Worm (Caenorhabditis elegans) whole organism, young adult: ENCODE measurements around the gene sek-6.

Experiments
- B0261.1 ChIP-seq: sonication (generic microtip); optimal IDR thresholded peaks from 2 replicates; lab custom pipeline; 2016; ENCODE audit warnings: mild to moderate bottlenecking, missing genetic modification characterization, moderate library complexity, missing compliant biosample characterization
- D2030.7 ChIP-seq: fragments of 200-800 bp; sonication (Bioruptor generic); IDR thresholded peaks from 2 replicates; pipeline ENCODE4 v1.3.6; 2022; ENCODE audit warnings: missing genetic modification reagents, missing genetic modification characterization, missing compliant biosample characterization
- F10E7.11 ChIP-seq: sonication (generic microtip); optimal IDR thresholded peaks from 2 replicates; lab custom pipeline; 2017; ENCODE audit warnings: mild to moderate bottlenecking, missing genetic modification characterization, moderate library complexity, missing compliant biosample characterization
- F22D6.2 ChIP-seq: sonication (generic microtip); optimal IDR thresholded peaks from 2 replicates; lab custom pipeline; 2016; ENCODE audit warnings: mild to moderate bottlenecking, missing genetic modification characterization, missing compliant biosample characterization
- F39B2.1 ChIP-seq: fragments of 200-800 bp; sonication (Bioruptor generic); IDR thresholded peaks from 2 replicates; pipeline ENCODE4 v1.3.6; 2022; ENCODE audit warnings: missing genetic modification reagents, missing genetic modification characterization, missing compliant biosample characterization
- F57A8.1 ChIP-seq: fragments of 200-800 bp; sonication (Bioruptor generic); optimal IDR thresholded peaks from 2 replicates; lab custom pipeline; 2018; ENCODE audit warnings: mild to moderate bottlenecking, missing genetic modification characterization, moderate library complexity, missing compliant biosample characterization
- T26A5.8 ChIP-seq: sonication (generic microtip); optimal IDR thresholded peaks from 2 replicates; lab custom pipeline; 2016; ENCODE audit warnings: missing genetic modification characterization, missing compliant biosample characterization
- Y53F4B.3 ChIP-seq: fragments of 200-800 bp; sonication (Bioruptor generic); IDR thresholded peaks from 2 replicates; pipeline ENCODE4 v1.3.6; 2022; ENCODE audit warnings: missing genetic modification reagents, missing genetic modification characterization, missing compliant biosample characterization
- Y53G8AR.9 ChIP-seq: fragments of 200-800 bp; sonication (Bioruptor generic); conservative IDR thresholded peaks from 2 replicates; pipeline ENCODE4 v1.3.6; 2022; ENCODE audit warnings: missing genetic modification reagents, missing genetic modification characterization, missing compliant biosample characterization
- Y56A3A.18 ChIP-seq: fragments of 200-800 bp; sonication (Bioruptor generic); IDR thresholded peaks from 2 replicates; pipeline ENCODE4 v1.3.6; 2022; ENCODE audit warnings: missing genetic modification reagents, missing genetic modification characterization, missing compliant biosample characterization
- ZK185.1 ChIP-seq: sonication (generic microtip); optimal IDR thresholded peaks from 2 replicates; lab custom pipeline; 2016; ENCODE audit warnings: mild to moderate bottlenecking, missing genetic modification characterization, missing compliant biosample characterization; ENCODE audit not compliant: poor library complexity, severe bottlenecking
- aptf-2 ChIP-seq: fragments of 200-800 bp; sonication (Bioruptor generic); conservative IDR thresholded peaks from 2 replicates; pipeline ENCODE4 v1.3.6; 2022; ENCODE audit warnings: missing genetic modification reagents, missing genetic modification characterization, missing compliant biosample characterization
- attf-3 ChIP-seq: fragments of 200-800 bp; sonication (Bioruptor generic); conservative IDR thresholded peaks from 2 replicates; pipeline ENCODE4 v1.3.6; 2022; ENCODE audit warnings: missing genetic modification reagents, missing genetic modification characterization, missing compliant biosample characterization
- attf-6 ChIP-seq: fragments of 200-800 bp; sonication (Bioruptor generic); IDR thresholded peaks from 2 replicates; pipeline ENCODE4 v1.3.6; 2022; ENCODE audit warnings: missing genetic modification reagents, missing genetic modification characterization, missing compliant biosample characterization
- ccch-3 ChIP-seq: fragments of 200-800 bp; sonication (Bioruptor generic); optimal IDR thresholded peaks from 2 replicates; lab custom pipeline; 2018; ENCODE audit warnings: mild to moderate bottlenecking, missing genetic modification characterization, missing compliant biosample characterization
- ceh-91 ChIP-seq: fragments of 200-800 bp; sonication (Bioruptor generic); IDR thresholded peaks from 2 replicates; pipeline ENCODE4 v1.3.6; 2022; ENCODE audit warnings: missing genetic modification reagents, missing genetic modification characterization, missing compliant biosample characterization
- chd-7 ChIP-seq: sonication (generic microtip); optimal IDR thresholded peaks from 2 replicates; lab custom pipeline; 2016; ENCODE audit warnings: mild to moderate bottlenecking, missing genetic modification characterization, moderate library complexity, missing compliant biosample characterization
- egl-44 ChIP-seq: fragments of 200-800 bp; sonication (Bioruptor generic); IDR thresholded peaks from 2 replicates; pipeline ENCODE4 v1.3.6; 2022; ENCODE audit warnings: missing genetic modification reagents, missing genetic modification characterization, missing compliant biosample characterization
- him-1 ChIP-seq: sonication (generic microtip); optimal IDR thresholded peaks from 2 replicates; lab custom pipeline; 2016; ENCODE audit warnings: missing genotype, missing genetic modification reagents, missing genetic modification characterization, missing compliant biosample characterization
- hlh-12 ChIP-seq: sonication (generic microtip); optimal IDR thresholded peaks from 2 replicates; lab custom pipeline; 2016; ENCODE audit warnings: missing genetic modification characterization, missing compliant biosample characterization
- hmg-1.2 ChIP-seq: fragments of 200-800 bp; sonication (Bioruptor generic); IDR thresholded peaks from 2 replicates; pipeline ENCODE4 v1.3.6; 2022; ENCODE audit warnings: missing genetic modification reagents, missing genetic modification characterization, missing compliant biosample characterization
- hrde-1 ChIP-seq: sonication (generic microtip); optimal IDR thresholded peaks from 2 replicates; lab custom pipeline; 2016; ENCODE audit warnings: missing genetic modification characterization, mild to moderate bottlenecking, missing compliant biosample characterization, moderate library complexity, missing genotype, missing genetic modification reagents, borderline replicate concordance
- let-526 ChIP-seq: fragments of 200-800 bp; sonication (Bioruptor generic); IDR thresholded peaks from 2 replicates; pipeline ENCODE4 v1.3.6; 2022; ENCODE audit warnings: missing genetic modification reagents, missing genetic modification characterization, missing compliant biosample characterization
- lin-26 ChIP-seq: fragments of 200-800 bp; sonication (Bioruptor generic); IDR thresholded peaks from 2 replicates; pipeline ENCODE4 v1.3.6; 2022; ENCODE audit warnings: missing genetic modification reagents, missing genetic modification characterization, missing compliant biosample characterization
- madf-10 ChIP-seq: sonication (generic microtip); optimal IDR thresholded peaks from 2 replicates; lab custom pipeline; 2016; ENCODE audit warnings: mild to moderate bottlenecking, missing genetic modification characterization, missing compliant biosample characterization
- mel-28 ChIP-seq: sonication (generic microtip); optimal IDR thresholded peaks from 2 replicates; lab custom pipeline; 2016; ENCODE audit warnings: borderline replicate concordance, mild to moderate bottlenecking, missing genetic modification characterization, missing compliant biosample characterization
- nfyb-1 ChIP-seq: fragments of 200-800 bp; sonication (Bioruptor generic); IDR thresholded peaks from 2 replicates; pipeline ENCODE4 v1.3.6; 2022; ENCODE audit warnings: missing genetic modification reagents, missing genetic modification characterization, missing compliant biosample characterization
- nhr-27 ChIP-seq: fragments of 200-800 bp; sonication (Bioruptor generic); optimal IDR thresholded peaks from 2 replicates; lab custom pipeline; 2018; ENCODE audit warnings: mild to moderate bottlenecking, missing genetic modification characterization, moderate library complexity, missing compliant biosample characterization
- nhr-80 ChIP-seq: sonication (generic microtip); optimal IDR thresholded peaks from 2 replicates; lab custom pipeline; 2016; ENCODE audit warnings: missing genetic modification characterization, missing compliant biosample characterization
- nhr-90 ChIP-seq: sonication (generic microtip); optimal IDR thresholded peaks from 2 replicates; lab custom pipeline; 2016; ENCODE audit warnings: missing genotype, mild to moderate bottlenecking, missing genetic modification characterization, missing compliant biosample characterization
- pbrm-1 ChIP-seq: fragments of 200-800 bp; sonication (Bioruptor generic); IDR thresholded peaks from 2 replicates; pipeline ENCODE4 v1.3.6; 2022; ENCODE audit warnings: missing genetic modification reagents, missing genetic modification characterization, missing compliant biosample characterization
- rcor-1 ChIP-seq: fragments of 200-800 bp; sonication (Bioruptor generic); IDR thresholded peaks from 2 replicates; pipeline ENCODE4 v1.3.6; 2022; ENCODE audit warnings: missing genetic modification reagents, missing genetic modification characterization, missing compliant biosample characterization
- rec-8 ChIP-seq, 2 experiments: sonication (generic microtip); optimal IDR thresholded peaks; 2 replicates each; lab custom pipeline; 2016; ENCODE audit warnings: mild to moderate bottlenecking in 2 of 2, missing genetic modification characterization in 2 of 2, missing genetic modification reagents in 2 of 2, missing genotype in 2 of 2, missing biosample characterization in 1 of 2, missing compliant biosample characterization in 1 of 2, moderate library complexity in 1 of 2
- rpc-1 ChIP-seq, 2 experiments: fragments of 150-350 bp in 1 of 2; sonication (generic microtip) in 1 of 2; optimal IDR thresholded peaks; 2 replicates each; lab custom pipeline; 2014 to 2018; ENCODE audit warnings: missing biosample characterization in 1 of 2, missing genetic modification characterization in 1 of 2, missing genetic modification reagents in 1 of 2, missing genotype in 1 of 2
- snpc-3.4 ChIP-seq: sonication (generic microtip); optimal IDR thresholded peaks from 2 replicates; lab custom pipeline; 2017; ENCODE audit warnings: missing genetic modification characterization, mild to moderate bottlenecking, missing compliant biosample characterization, antibody characterized with exemption, moderate library complexity, missing genotype, missing genetic modification reagents
- snpc-4 ChIP-seq, 5 experiments: fragments of 150-350 bp in 1 of 5; sonication (generic microtip) in 4 of 5; optimal IDR thresholded peaks; 2 replicates each; lab custom pipeline; 2014 to 2018; ENCODE audit warnings: missing genetic modification characterization in 5 of 5, missing biosample characterization in 3 of 5, antibody characterized with exemption in 2 of 5, mild to moderate bottlenecking in 2 of 5, missing compliant biosample characterization in 2 of 5, missing genotype in 2 of 5, moderate library complexity in 2 of 5, missing genetic modification reagents in 1 of 5
- tbp1 ChIP-seq: fragments of 200-800 bp; sonication (Bioruptor generic); optimal IDR thresholded peaks from 2 replicates; lab custom pipeline; 2018; ENCODE audit warnings: mild to moderate bottlenecking, missing genetic modification characterization, missing compliant biosample characterization
- unc-130 ChIP-seq: sonication (generic microtip); optimal IDR thresholded peaks from 2 replicates; lab custom pipeline; 2016; ENCODE audit warnings: missing genetic modification reagents, missing genetic modification characterization, missing compliant biosample characterization
- xnd-1 ChIP-seq: sonication (generic microtip); optimal IDR thresholded peaks from 2 replicates; lab custom pipeline; 2016; ENCODE audit warnings: missing genotype, missing genetic modification reagents, missing genetic modification characterization, missing compliant biosample characterization
- zfh-2 ChIP-seq: fragments of 200-800 bp; sonication (Bioruptor generic); conservative IDR thresholded peaks from 2 replicates; pipeline ENCODE4 v1.3.6; 2022; ENCODE audit warnings: missing genetic modification reagents, missing genetic modification characterization, missing compliant biosample characterization
- ztf-18 ChIP-seq: sonication (generic microtip); optimal IDR thresholded peaks from 2 replicates; lab custom pipeline; 2016; ENCODE audit warnings: missing genotype, mild to moderate bottlenecking, missing genetic modification characterization, missing compliant biosample characterization
- ztf-25 ChIP-seq: fragments of 200-800 bp; sonication (Bioruptor generic); IDR thresholded peaks from 2 replicates; pipeline ENCODE4 v1.3.6; 2022; ENCODE audit warnings: missing genetic modification reagents, missing genetic modification characterization, missing compliant biosample characterization
- ztf-28 ChIP-seq: fragments of 200-800 bp; sonication (Bioruptor generic); IDR thresholded peaks from 2 replicates; pipeline ENCODE4 v1.3.6; 2022; ENCODE audit warnings: missing genetic modification reagents, missing genetic modification characterization, missing compliant biosample characterization

Gene sek-6

ce11 chrX:10009985-10010384, 21.0 kb upstream of the sek-6 start:
- no peak for TF ChIP-seq xnd-1 (tag; lab: Kevin White, UChicago)
- TF ChIP-seq nhr-27, result no peak
- no peak for TF ChIP-seq Y53G8AR.9 (GFP tag; lab: Robert Waterston, UW)
- no peak for TF ChIP-seq attf-3 (GFP tag; lab: Robert Waterston, UW)
- no peak for TF ChIP-seq ztf-18
- TF ChIP-seq mel-28 (tag; lab: Kevin White, UChicago), result no peak
- no peak for TF ChIP-seq let-526 (GFP tag; lab: Robert Waterston, UW)
- no peak for TF ChIP-seq him-1 (tag; lab: Kevin White, UChicago)
- TF ChIP-seq attf-6 (GFP tag; lab: Robert Waterston, UW), result no peak
- TF ChIP-seq F57A8.1, result no peak
- TF ChIP-seq nhr-90 (tag; lab: Kevin White, UChicago), result no peak

DNA sequence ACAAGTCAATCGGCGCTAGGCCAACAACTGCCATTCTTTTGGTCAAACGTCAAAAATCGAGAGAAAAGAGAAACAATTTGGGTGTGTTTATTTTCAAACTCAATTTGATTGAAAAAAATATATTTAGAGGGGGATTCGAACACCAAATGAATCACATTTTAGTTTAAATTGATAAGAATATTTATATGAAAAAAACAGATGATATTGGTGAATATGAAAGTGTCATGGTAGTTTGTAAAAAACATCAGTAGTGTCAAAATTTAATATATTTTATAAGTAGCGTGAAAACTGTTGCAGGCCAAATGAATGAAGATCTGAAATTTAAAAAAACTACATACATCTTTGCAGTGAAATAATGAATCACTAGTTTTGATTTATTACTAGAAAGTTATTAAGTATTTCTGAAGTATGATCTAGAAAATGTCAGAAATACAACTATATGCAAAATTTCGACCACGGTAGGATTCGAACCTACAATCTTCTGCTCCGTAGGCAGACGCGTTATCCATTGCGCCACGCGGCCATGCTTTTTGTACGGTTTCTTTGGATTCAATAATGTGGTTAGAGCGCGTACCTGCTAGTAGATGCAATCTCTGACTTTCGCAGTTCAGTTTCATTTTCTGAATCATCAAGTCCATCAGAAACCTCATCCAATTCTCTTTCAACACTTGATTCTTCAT, 12.8 kb upstream of the sek-6 start, which contains the start of gene F19C6.4:
Gene F19C6.4, minus strand, starts transcription at position 51 of the 680 bp plus-strand sequence.
- TF ChIP-seq aptf-2 (no peak), pbrm-1 (GFP tag; lab: Robert Waterston, UW) (peak; percentile 75; the same call in 1 of the 2 replicates), chd-7 (peak; percentile 10), F10E7.11 (tag; lab: Kevin White, UChicago) (no peak), nhr-90 (tag; lab: Kevin White, UChicago) (no peak), T26A5.8 (tag; lab: Kevin White, UChicago) (no peak), tbp1 (GFP tag; lab: Kevin White, UChicago) (peak; percentile 90), zfh-2 (GFP tag; lab: Robert Waterston, UW) (no peak), nhr-80 (tag; lab: Kevin White, UChicago) (peak; percentile 11), rec-8 (tag; optimal IDR thresholded peaks at IDR 0.05; lab: Kevin White, UChicago) (peak in 1 of 2 experiments; percentile 65), snpc-3.4 (tag; lab: Kevin White, UChicago) (peak; percentile 37), ZK185.1 (tag; lab: Kevin White, UChicago) (peak; percentile 45), ztf-25 (GFP tag; lab: Robert Waterston, UW) (0 out of 2 replicates have a peak, but pooled peaks have one; percentile 62), ccch-3 (GFP tag; lab: Kevin White, UChicago) (no peak), unc-130 (GFP tag; lab: Kevin White, UChicago) (peak; percentile 43), him-1 (tag; lab: Kevin White, UChicago) (peak; percentile 91), let-526 (GFP tag; lab: Robert Waterston, UW) (no peak), ztf-18 (peak; percentile 31), hlh-12 (tag; lab: Kevin White, UChicago) (peak; percentile 10), snpc-4 (GFP tag; optimal IDR thresholded peaks at IDR 0.05; lab: Kevin White, UChicago) (peak; percentile 56), snpc-4 (tag; optimal IDR thresholded peaks at IDR 0.05; lab: Kevin White, UChicago) (no peak), rpc-1 (optimal IDR thresholded peaks at IDR 0.05; lab: Kevin White, UChicago) (peak; percentile 84), rpc-1 (tag; optimal IDR thresholded peaks at IDR 0.05; lab: Kevin White, UChicago) (peak; percentile 91), rcor-1 (GFP tag; lab: Robert Waterston, UW) (0 out of 2 replicates have a peak, but pooled peaks have one; percentile 40), ceh-91 (GFP tag; lab: Robert Waterston, UW) (no peak), lin-26 (peak; percentile 78), F22D6.2 (tag; lab: Kevin White, UChicago) (no peak), ztf-28 (GFP tag; lab: Robert Waterston, UW) (0 out of 2 replicates have a peak, but pooled peaks have one; percentile 45), hrde-1 (tag; lab: Kevin White, UChicago) (peak; percentile 35), B0261.1 (tag; lab: Kevin White, UChicago) (peak; percentile 82), D2030.7 (GFP tag; lab: Robert Waterston, UW) (peak; percentile 76), hmg-1.2 (GFP tag; lab: Robert Waterston, UW) (peak; percentile 60), Y53F4B.3 (GFP tag; lab: Robert Waterston, UW) (no peak), egl-44 (peak; percentile 54; the same call in 1 of the 2 replicates), madf-10 (tag; lab: Kevin White, UChicago) (no peak), nfyb-1 (GFP tag; lab: Robert Waterston, UW) (no peak), F39B2.1 (GFP tag; lab: Robert Waterston, UW) (0 out of 2 replicates have a peak, but pooled peaks have one; percentile 48), Y56A3A.18 (GFP tag; lab: Robert Waterston, UW) (peak; percentile 79)
